Fruit fly (Drosophila melanogaster): ENCODE results near the gene CG9902.

CG9902 gene

dm6 chrX:16573659-16574058, 26.3 kb upstream of the CG9902 start:
- TF ChIP-seq D1 (tag; optimal IDR thresholded peaks at IDR 0.05), result no peak
- TF ChIP-seq Snoo (tag; optimal IDR thresholded peaks at IDR 0.05), result no peak
- TF ChIP-seq CG34367 (tag; optimal IDR thresholded peaks at IDR 0.05), result peak; percentile 11
- TF ChIP-seq gl (tag; optimal IDR thresholded peaks at IDR 0.05), result peak; percentile 39
- 0 out of 3 replicates have a peak, but pooled peaks have one; percentile 32 for TF ChIP-seq fd96Ca (GFP tag; IDR thresholded peaks at IDR 0.05)
- TF ChIP-seq Ets98B (GFP tag; IDR thresholded peaks at IDR 0.05), result no peak
- peak; percentile 33 for TF ChIP-seq CG13204 (GFP tag; optimal IDR thresholded peaks at IDR 0.05)
- TF ChIP-seq Pif1A (GFP tag; optimal IDR thresholded peaks at IDR 0.05), result peak; percentile 51
- TF ChIP-seq EcR (GFP tag; optimal IDR thresholded peaks at IDR 0.05), result no peak
- peak; percentile 7 for TF ChIP-seq Pif1B (GFP tag; optimal IDR thresholded peaks at IDR 0.05)
- no peak for TF ChIP-seq CG14655 (GFP tag; optimal IDR thresholded peaks at IDR 0.05)
- peak; percentile 2 for TF ChIP-seq CG8159 (tag; optimal IDR thresholded peaks at IDR 0.05)
- TF ChIP-seq CG8301 (tag; optimal IDR thresholded peaks at IDR 0.05), result no peak
- TF ChIP-seq CG10348 (GFP tag; IDR thresholded peaks at IDR 0.05), result no peak

- no peak for TF ChIP-seq EcR (GFP tag; optimal IDR thresholded peaks at IDR 0.05)
- peak; percentile 68; the same call in 2 of the 3 replicates for TF ChIP-seq CG4496 (GFP tag; IDR thresholded peaks at IDR 0.05)
- TF ChIP-seq CG12605 (GFP tag; IDR thresholded peaks at IDR 0.05), result no peak
- no peak for TF ChIP-seq Pif1A (GFP tag; optimal IDR thresholded peaks at IDR 0.05)
- TF ChIP-seq CG34367 (tag; optimal IDR thresholded peaks at IDR 0.05), result no peak
- peak; percentile 42; the same call in 1 of the 2 replicates for TF ChIP-seq Ets98B (GFP tag; IDR thresholded peaks at IDR 0.05)
- no peak for TF ChIP-seq CG8159 (tag; optimal IDR thresholded peaks at IDR 0.05)
- TF ChIP-seq CG8301 (tag; optimal IDR thresholded peaks at IDR 0.05), result no peak
- no peak for TF ChIP-seq CG14655 (GFP tag; optimal IDR thresholded peaks at IDR 0.05)
- no peak for TF ChIP-seq Snoo (tag; optimal IDR thresholded peaks at IDR 0.05)
- TF ChIP-seq Pif1B (GFP tag; optimal IDR thresholded peaks at IDR 0.05), result no peak
- no peak for TF ChIP-seq rn (GFP tag; IDR thresholded peaks at IDR 0.05)
- TF ChIP-seq CG32121 (GFP tag; IDR thresholded peaks at IDR 0.05), result peak; percentile 58
- TF ChIP-seq CG10348 (GFP tag; IDR thresholded peaks at IDR 0.05), result no peak
- TF ChIP-seq CG13204 (GFP tag; optimal IDR thresholded peaks at IDR 0.05), result no peak
- TF ChIP-seq D1 (tag; optimal IDR thresholded peaks at IDR 0.05), result no peak
Measured at dm6 chrX:16570572-16571224, 23.4 kb upstream of the CG9902 start.

dm6 chrX:16565377-16565776, 18.1 kb upstream of the CG9902 start:
- no peak for TF ChIP-seq CG17806 (tag; optimal IDR thresholded peaks at IDR 0.05)
- no peak for TF ChIP-seq CG13204 (GFP tag; optimal IDR thresholded peaks at IDR 0.05)
- no peak for TF ChIP-seq D1 (tag; optimal IDR thresholded peaks at IDR 0.05)
- TF ChIP-seq CG34367 (tag; optimal IDR thresholded peaks at IDR 0.05), result no peak
- no peak for TF ChIP-seq gl (tag; optimal IDR thresholded peaks at IDR 0.05)
- TF ChIP-seq rn (GFP tag; IDR thresholded peaks at IDR 0.05), result no peak
- TF ChIP-seq CG8301 (tag; optimal IDR thresholded peaks at IDR 0.05), result no peak
- no peak for TF ChIP-seq Ets98B (GFP tag; IDR thresholded peaks at IDR 0.05)
- no peak for TF ChIP-seq Pif1A (GFP tag; optimal IDR thresholded peaks at IDR 0.05)
- TF ChIP-seq CG10348 (GFP tag; IDR thresholded peaks at IDR 0.05), result no peak
- no peak for TF ChIP-seq CG32121 (GFP tag; IDR thresholded peaks at IDR 0.05)
- TF ChIP-seq CG12605 (GFP tag; IDR thresholded peaks at IDR 0.05), result no peak
- TF ChIP-seq fd96Ca (GFP tag; IDR thresholded peaks at IDR 0.05), result no peak

- TF ChIP-seq CG9948 (tag; optimal IDR thresholded peaks at IDR 0.05) (no peak), EcR (GFP tag; optimal IDR thresholded peaks at IDR 0.05) (peak; percentile 61)
Measured at dm6 chrX:16562259-16562658, 14.9 kb upstream of the CG9902 start.

- peak; percentile 12 for TF ChIP-seq D1 (tag; optimal IDR thresholded peaks at IDR 0.05)
- TF ChIP-seq EcR (GFP tag; optimal IDR thresholded peaks at IDR 0.05), result peak; percentile 10
- TF ChIP-seq CG14655 (GFP tag; optimal IDR thresholded peaks at IDR 0.05), result no peak
- peak; percentile 59; the same call in 1 of the 3 replicates for TF ChIP-seq CG4496 (GFP tag; IDR thresholded peaks at IDR 0.05)
- no peak; the same call in 1 of the 2 replicates for TF ChIP-seq Ets98B (GFP tag; IDR thresholded peaks at IDR 0.05)
- no peak for TF ChIP-seq CG8301 (tag; optimal IDR thresholded peaks at IDR 0.05)
- no peak for TF ChIP-seq gl (tag; optimal IDR thresholded peaks at IDR 0.05)
- peak; percentile 16 for TF ChIP-seq Pif1A (GFP tag; optimal IDR thresholded peaks at IDR 0.05)
- TF ChIP-seq Pif1B (GFP tag; optimal IDR thresholded peaks at IDR 0.05), result peak; percentile 9
- TF ChIP-seq CG13204 (GFP tag; optimal IDR thresholded peaks at IDR 0.05), result peak; percentile 61
- TF ChIP-seq CG17806 (tag; optimal IDR thresholded peaks at IDR 0.05), result no peak
- TF ChIP-seq CG10348 (GFP tag; IDR thresholded peaks at IDR 0.05), result no peak
- peak; percentile 3 for TF ChIP-seq CG15710 (tag; optimal IDR thresholded peaks at IDR 0.05)
Measured at dm6 chrX:16559514-16560510, 12.5 kb upstream of the CG9902 start, which contains the start of gene Pp2B-14D. Gene Pp2B-14D (minus strand): TSS chrX:16560016.
